Fruit fly (Drosophila melanogaster) whole organism, embryonic: ENCODE measurements around the gene Fpgs1.
A peak's percentile ranks its signal among the peaks of the same experiment; 100 is the strongest.

Experiments used
- Asciz ChIP-seq: fragments of 200-800 bp; sonication (Bioruptor generic); optimal IDR thresholded peaks from 2 replicates; lab custom pipeline; 2017; ENCODE audit warnings: missing biosample characterization, mild to moderate bottlenecking, missing genetic modification characterization, missing genetic modification reagents
- B-H2 ChIP-seq: fragments of 200-800 bp; sonication (Bioruptor generic); optimal IDR thresholded peaks from 2 replicates; lab custom pipeline; 2018; ENCODE audit warnings: missing biosample characterization, mild to moderate bottlenecking, missing genetic modification characterization
- BEAF-32 ChIP-seq: fragments of 200-800 bp; sonication (Bioruptor generic); optimal IDR thresholded peaks from 3 replicates; lab custom pipeline; 2017; ENCODE audit warnings: missing biosample characterization, missing genetic modification characterization, mild to moderate bottlenecking, moderate library complexity, missing genetic modification reagents
- Bgb ChIP-seq: fragments of 200-800 bp; sonication (Bioruptor generic); IDR thresholded peaks from 2 replicates; pipeline ENCODE4 v1.3.6; 2022; ENCODE audit warnings: missing biosample characterization, missing genetic modification characterization; ENCODE audit not compliant: partially characterized antibody
- CG10267 ChIP-seq: fragments of 200-800 bp; sonication (Bioruptor generic); optimal IDR thresholded peaks from 2 replicates; lab custom pipeline; 2018; ENCODE audit warnings: missing biosample characterization, mild to moderate bottlenecking, missing genetic modification characterization, moderate library complexity
- CG10274 ChIP-seq: fragments of 200-800 bp; sonication (Bioruptor generic); optimal IDR thresholded peaks from 3 replicates; lab custom pipeline; 2017; ENCODE audit warnings: missing biosample characterization, mild to moderate bottlenecking, missing genetic modification characterization
- CG10543 ChIP-seq: fragments of 200-800 bp; sonication (Bioruptor generic); optimal IDR thresholded peaks from 3 replicates; lab custom pipeline; 2017; ENCODE audit warnings: missing biosample characterization, mild to moderate bottlenecking, missing genetic modification characterization, moderate library complexity
- CG11456 ChIP-seq: fragments of 200-800 bp; sonication (Bioruptor generic); IDR thresholded peaks from 3 replicates; pipeline ENCODE4 v1.3.6; 2022; ENCODE audit warnings: missing biosample characterization, missing genetic modification characterization
- CG12155 ChIP-seq: fragments of 200-800 bp; sonication (Bioruptor generic); optimal IDR thresholded peaks from 3 replicates; lab custom pipeline; 2016; ENCODE audit warnings: missing biosample characterization, missing genetic modification characterization
- CG12299 ChIP-seq: fragments of 200-800 bp; sonication (Bioruptor generic); optimal IDR thresholded peaks from 2 replicates; lab custom pipeline; 2018; ENCODE audit warnings: missing biosample characterization, mild to moderate bottlenecking, missing genetic modification characterization
- CG1603 ChIP-seq: fragments of 200-800 bp; sonication (Bioruptor generic); optimal IDR thresholded peaks from 2 replicates; lab custom pipeline; 2019; ENCODE audit warnings: missing biosample characterization, mild to moderate bottlenecking, missing genetic modification characterization, moderate library complexity
- CG17829 ChIP-seq: fragments of 200-800 bp; optimal IDR thresholded peaks from 2 replicates; lab custom pipeline; 2019; ENCODE audit warnings: missing biosample characterization, mild to moderate bottlenecking, missing genetic modification characterization, moderate library complexity
- CG1832 ChIP-seq: fragments of 200-800 bp; sonication (Bioruptor generic); optimal IDR thresholded peaks from 2 replicates; lab custom pipeline; 2017; ENCODE audit warnings: missing biosample characterization, mild to moderate bottlenecking, missing genetic modification characterization, inconsistent platforms
- CG2199 ChIP-seq: fragments of 200-800 bp; sonication (Bioruptor generic); IDR thresholded peaks from 3 replicates; pipeline ENCODE4 v1.3.6; 2022; ENCODE audit warnings: missing biosample characterization, missing genetic modification characterization
- CG2712 ChIP-seq: fragments of 200-800 bp; optimal IDR thresholded peaks from 3 replicates; lab custom pipeline; 2019; ENCODE audit warnings: missing biosample characterization, mild to moderate bottlenecking, missing genetic modification characterization, moderate library complexity
- CG31441 ChIP-seq: fragments of 200-800 bp; sonication (Bioruptor generic); IDR thresholded peaks from 2 replicates; pipeline ENCODE4 v1.3.6; 2022; ENCODE audit warnings: missing biosample characterization, missing genetic modification characterization
- CG32767 ChIP-seq: fragments of 200-800 bp; sonication (Bioruptor generic); IDR thresholded peaks from 2 replicates; pipeline ENCODE4 v1.3.6; 2022; ENCODE audit warnings: missing biosample characterization, missing genetic modification characterization
- CG33557 ChIP-seq: fragments of 200-800 bp; sonication (Bioruptor generic); optimal IDR thresholded peaks from 2 replicates; lab custom pipeline; 2019; ENCODE audit warnings: missing biosample characterization, mild to moderate bottlenecking, missing genetic modification characterization, moderate library complexity
- CG4730 ChIP-seq: fragments of 200-800 bp; sonication (Bioruptor generic); IDR thresholded peaks from 2 replicates; pipeline ENCODE4 v1.3.6; 2022; ENCODE audit warnings: missing biosample characterization, missing genetic modification characterization
- CG5180 ChIP-seq: fragments of 200-800 bp; sonication (Bioruptor generic); optimal IDR thresholded peaks from 3 replicates; lab custom pipeline; 2017; ENCODE audit warnings: missing biosample characterization, missing genetic modification characterization, mild to moderate bottlenecking, moderate library complexity, missing genetic modification reagents
- CG6765 ChIP-seq: fragments of 200-800 bp; sonication (Bioruptor generic); optimal IDR thresholded peaks from 3 replicates; lab custom pipeline; 2017; ENCODE audit warnings: missing biosample characterization, mild to moderate bottlenecking, missing genetic modification characterization
- CG6854 ChIP-seq: fragments of 200-800 bp; sonication (Bioruptor generic); optimal IDR thresholded peaks from 3 replicates; lab custom pipeline; 2017; ENCODE audit warnings: missing biosample characterization, mild to moderate bottlenecking, missing genetic modification characterization
- CG7963 ChIP-seq: fragments of 200-800 bp; sonication (Bioruptor generic); IDR thresholded peaks from 3 replicates; pipeline ENCODE4 v1.3.6; 2022; ENCODE audit warnings: missing biosample characterization, missing genetic modification characterization; ENCODE audit not compliant: partially characterized antibody
- CG8924 ChIP-seq: fragments of 200-800 bp; optimal IDR thresholded peaks from 3 replicates; lab custom pipeline; 2019; ENCODE audit warnings: missing biosample characterization, mild to moderate bottlenecking, missing genetic modification characterization, moderate library complexity
- HLHmδ ChIP-seq: fragments of 200-800 bp; sonication (Bioruptor generic); optimal IDR thresholded peaks from 2 replicates; lab custom pipeline; 2018; ENCODE audit warnings: missing biosample characterization, mild to moderate bottlenecking, missing genetic modification characterization, moderate library complexity
- Lhr ChIP-seq: fragments of 200-800 bp; sonication (Bioruptor generic); optimal IDR thresholded peaks from 3 replicates; lab custom pipeline; 2017; ENCODE audit warnings: mild to moderate bottlenecking, missing biosample characterization, missing genetic modification reagents, missing genetic modification characterization
- Max ChIP-seq: fragments of 200-800 bp; sonication (Bioruptor generic); optimal IDR thresholded peaks from 2 replicates; lab custom pipeline; 2016; ENCODE audit warnings: missing biosample characterization, mild to moderate bottlenecking, missing genetic modification characterization
- NC2β ChIP-seq: fragments of 200-800 bp; sonication (Bioruptor generic); optimal IDR thresholded peaks from 2 replicates; lab custom pipeline; 2016; ENCODE audit warnings: missing biosample characterization, missing genetic modification characterization
- Opbp ChIP-seq: fragments of 200-800 bp; sonication (Bioruptor generic); IDR thresholded peaks from 3 replicates; pipeline ENCODE4 v1.3.6; 2022; ENCODE audit warnings: missing biosample characterization, missing genetic modification characterization; ENCODE audit not compliant: partially characterized antibody
- Pdp1 ChIP-seq, 2 experiments: fragments of 200-800 bp; sonication (Bioruptor generic); optimal IDR thresholded peaks; 3 replicates each; lab custom pipeline; 2016; ENCODE audit warnings: missing biosample characterization in 2 of 2, missing genetic modification characterization in 2 of 2, mild to moderate bottlenecking in 1 of 2, moderate library complexity in 1 of 2
- Scr ChIP-seq: fragments of 200-800 bp; sonication (Bioruptor generic); IDR thresholded peaks from 2 replicates; pipeline ENCODE4 v1.3.6; 2022; ENCODE audit warnings: missing biosample characterization, missing genetic modification characterization; ENCODE audit not compliant: partially characterized antibody
- Trl ChIP-seq, 3 experiments: fragments of >200 bp in 2 of 3; fragments of 200-800 bp in 1 of 3; sonication (Bioruptor generic) in 1 of 3; optimal IDR thresholded peaks; 2 replicates in 1 of 3; 3 replicates in 2 of 3; lab custom pipeline; 2016 to 2017; ENCODE audit warnings: missing biosample characterization in 1 of 3, missing genetic modification characterization in 1 of 3
- ato ChIP-seq: fragments of 200-800 bp; sonication (Bioruptor generic); IDR thresholded peaks from 2 replicates; pipeline ENCODE4 v1.3.6; 2022; ENCODE audit warnings: missing biosample characterization, missing genetic modification characterization; ENCODE audit not compliant: partially characterized antibody
- bcd ChIP-seq: fragments of 200-800 bp; sonication (Bioruptor generic); optimal IDR thresholded peaks from 2 replicates; lab custom pipeline; 2017; ENCODE audit warnings: missing biosample characterization, mild to moderate bottlenecking, missing genetic modification characterization
- caup ChIP-seq: fragments of 200-800 bp; sonication (Bioruptor generic); optimal IDR thresholded peaks from 3 replicates; lab custom pipeline; 2017; ENCODE audit warnings: missing biosample characterization, mild to moderate bottlenecking, missing genetic modification characterization, moderate library complexity; ENCODE audit not compliant: severe bottlenecking
- corto ChIP-seq: fragments of 200-800 bp; sonication (Bioruptor generic); optimal IDR thresholded peaks from 2 replicates; lab custom pipeline; 2016; ENCODE audit warnings: missing biosample characterization, mild to moderate bottlenecking, missing genetic modification characterization, moderate library complexity
- crol ChIP-seq: fragments of 200-800 bp; sonication (Bioruptor generic); IDR thresholded peaks from 2 replicates; pipeline ENCODE4 v1.3.6; 2022; ENCODE audit warnings: missing biosample characterization, missing genetic modification characterization
- inv ChIP-seq: fragments of 200-800 bp; sonication (Bioruptor generic); IDR thresholded peaks from 2 replicates; pipeline ENCODE4 v1.3.6; 2022; ENCODE audit warnings: missing biosample characterization, missing genetic modification characterization; ENCODE audit not compliant: partially characterized antibody
- kni ChIP-seq: fragments of 200-800 bp; sonication (Bioruptor generic); optimal IDR thresholded peaks from 3 replicates; lab custom pipeline; 2017; ENCODE audit warnings: mild to moderate bottlenecking, missing biosample characterization, missing genetic modification reagents, missing genetic modification characterization
- lmd ChIP-seq: fragments of 200-800 bp; sonication (Bioruptor generic); IDR thresholded peaks from 2 replicates; pipeline ENCODE4 v1.3.6; 2022; ENCODE audit warnings: missing biosample characterization, missing genetic modification characterization
- lola ChIP-seq, 3 experiments: fragments of >200 bp in 2 of 3; fragments of 200-800 bp in 1 of 3; sonication (Bioruptor generic) in 1 of 3; optimal IDR thresholded peaks; 2 replicates each; lab custom pipeline; 2017 to 2019; ENCODE audit warnings: missing biosample characterization in 3 of 3, missing genetic modification characterization in 3 of 3, mild to moderate bottlenecking in 1 of 3, moderate library complexity in 1 of 3
- mld ChIP-seq: fragments of 200-800 bp; sonication (Bioruptor generic); IDR thresholded peaks from 3 replicates; pipeline ENCODE4 v1.3.6; 2022; ENCODE audit warnings: missing biosample characterization, missing genetic modification characterization; ENCODE audit not compliant: partially characterized antibody
- oc ChIP-seq: fragments of 200-800 bp; sonication (Bioruptor generic); optimal IDR thresholded peaks from 2 replicates; lab custom pipeline; 2018; ENCODE audit warnings: missing biosample characterization, mild to moderate bottlenecking, missing genetic modification characterization, moderate library complexity
- onecut ChIP-seq: fragments of 200-800 bp; sonication (Bioruptor generic); IDR thresholded peaks from 2 replicates; pipeline ENCODE4 v1.3.6; 2022; ENCODE audit warnings: missing biosample characterization, missing genetic modification characterization
- p53 ChIP-seq: fragments of 200-800 bp; sonication (Bioruptor generic); optimal IDR thresholded peaks from 2 replicates; lab custom pipeline; 2016; ENCODE audit warnings: missing biosample characterization, missing genetic modification characterization
- sens-2 ChIP-seq: fragments of 200-800 bp; sonication (Bioruptor generic); IDR thresholded peaks from 2 replicates; pipeline ENCODE4 v1.3.6; 2022; ENCODE audit warnings: missing biosample characterization, missing genetic modification characterization
- ttk ChIP-seq: fragments of 200-800 bp; sonication (Bioruptor generic); IDR thresholded peaks from 2 replicates; pipeline ENCODE4 v2.1.2; 2022; ENCODE audit warnings: missing biosample characterization, missing genetic modification characterization
- yki ChIP-seq: fragments of >200 bp; optimal IDR thresholded peaks from 3 replicates; lab custom pipeline; 2018

The Fpgs1 gene

dm6 chrX:12654288-12654729, 42.6 kb downstream of the Fpgs1 start (continued):
- TF ChIP-seq CG2199 (no peak), CG12155 (GFP tag; lab: Kevin White, UChicago) (peak; percentile 63), ttk (no peak), CG12299 (tag; lab: Kevin White, UChicago) (no peak), CG4730 (no peak), Pdp1 (GFP tag; optimal IDR thresholded peaks at IDR 0.05; lab: Kevin White, UChicago) (peak in 1 of 2 experiments; percentile 15), CG17829 (peak; percentile 54), CG5180 (peak; percentile 3), Trl (optimal IDR thresholded peaks at IDR 0.05; lab: Kevin White, UChicago) (no peak), Trl (GFP tag; optimal IDR thresholded peaks at IDR 0.05; lab: Kevin White, UChicago) (no peak), CG10267 (tag; lab: Kevin White, UChicago) (peak; percentile 36), CG11456 (no peak), ato (GFP tag; lab: Robert Waterston, UW) (peak; percentile 33; the same call in 1 of the 2 replicates), Asciz (GFP tag; lab: Kevin White, UChicago) (no peak), CG33557 (GFP tag; lab: Kevin White, UChicago) (peak; percentile 47), corto (GFP tag; lab: Kevin White, UChicago) (no peak), p53 (GFP tag; lab: Kevin White, UChicago) (no peak), CG6854 (GFP tag; lab: Kevin White, UChicago) (no peak), onecut (GFP tag; lab: Robert Waterston, UW) (peak; percentile 64), CG6765 (no peak), CG32767 (GFP tag; lab: Robert Waterston, UW) (peak; percentile 57; the same call in 1 of the 2 replicates), CG10274 (GFP tag; lab: Kevin White, UChicago) (no peak), Opbp (GFP tag; lab: Robert Waterston, UW) (peak; percentile 73; the same call in 2 of the 3 replicates), Scr (peak; percentile 56), CG10543 (no peak), lmd (no peak), Bgb (GFP tag; lab: Robert Waterston, UW) (peak; percentile 18; the same call in 1 of the 2 replicates), CG31441 (no peak), inv (0 out of 2 replicates have a peak, but pooled peaks have one; percentile 13), BEAF-32 (GFP tag; lab: Kevin White, UChicago) (peak; percentile 36), caup (GFP tag; lab: Kevin White, UChicago) (no peak), CG1603 (tag; lab: Kevin White, UChicago) (peak; percentile 36), oc (tag; lab: Kevin White, UChicago) (peak; percentile 6), B-H2 (GFP tag; lab: Kevin White, UChicago) (peak; percentile 12), CG8924 (tag; lab: Kevin White, UChicago) (peak; percentile 59), lola (GFP tag; optimal IDR thresholded peaks at IDR 0.05; lab: Kevin White, UChicago) (peak in 1 of 3 experiments; percentile 62), crol (GFP tag; lab: Robert Waterston, UW) (peak; percentile 90), HLHmδ (GFP tag; lab: Kevin White, UChicago) (no peak), Lhr (GFP tag; lab: Kevin White, UChicago) (no peak), CG1832 (GFP tag; lab: Kevin White, UChicago) (no peak), yki (no peak), sens-2 (no peak), bcd (no peak), mld (0 out of 3 replicates have a peak, but pooled peaks have one; percentile 47), CG7963 (peak; percentile 42; the same call in 1 of the 3 replicates), NC2β (no peak), CG2712 (peak; percentile 28), kni (peak; percentile 46), Max (no peak)
